Worm (Caenorhabditis elegans) whole organism, early embryonic: Measurements from ENCODE around the gene rfk-1.

Experiments used
- B0310.2 ChIP-seq: sonication (generic microtip); optimal IDR thresholded peaks from 2 replicates; lab custom pipeline; 2016; ENCODE audit warnings: mild to moderate bottlenecking, missing genetic modification characterization, missing compliant biosample characterization
- F13C5.2 ChIP-seq: sonication (generic microtip); optimal IDR thresholded peaks from 2 replicates; lab custom pipeline; 2017; ENCODE audit warnings: mild to moderate bottlenecking, missing genetic modification characterization, inconsistent platforms, missing compliant biosample characterization
- aly-1 ChIP-seq: sonication (generic microtip); optimal IDR thresholded peaks from 2 replicates; lab custom pipeline; 2016; ENCODE audit warnings: missing genetic modification characterization, missing compliant biosample characterization
- ama-1 ChIP-seq: fragments of 150-350 bp; optimal IDR thresholded peaks from 2 replicates; lab custom pipeline; 2014
- ceh-13 ChIP-seq: fragments of 200-800 bp; sonication (Bioruptor generic); optimal IDR thresholded peaks from 2 replicates; lab custom pipeline; 2018; ENCODE audit warnings: mild to moderate bottlenecking, missing genetic modification characterization, missing compliant biosample characterization
- ceh-36 ChIP-seq: sonication (generic microtip); optimal IDR thresholded peaks from 2 replicates; lab custom pipeline; 2016; ENCODE audit warnings: missing genetic modification characterization, inconsistent platforms, missing compliant biosample characterization
- ets-7 ChIP-seq: sonication (generic microtip); optimal IDR thresholded peaks from 2 replicates; lab custom pipeline; 2016; ENCODE audit warnings: missing genotype, missing genetic modification characterization, missing compliant biosample characterization
- flt-1 ChIP-seq: fragments of 200-800 bp; sonication (Bioruptor generic); IDR thresholded peaks from 2 replicates; pipeline ENCODE4 v1.3.6; 2022; ENCODE audit warnings: missing genetic modification characterization, missing compliant biosample characterization
- hmbx-1 ChIP-seq: sonication (generic microtip); optimal IDR thresholded peaks from 2 replicates; lab custom pipeline; 2016; ENCODE audit warnings: mild to moderate bottlenecking, missing genetic modification characterization, missing compliant biosample characterization
- hmg-4 ChIP-seq: fragments of 200-800 bp; sonication (Bioruptor generic); optimal IDR thresholded peaks from 2 replicates; lab custom pipeline; 2018; ENCODE audit warnings: mild to moderate bottlenecking, missing genetic modification characterization, missing compliant biosample characterization
- hnd-1 ChIP-seq: sonication (generic microtip); optimal IDR thresholded peaks from 2 replicates; lab custom pipeline; 2016; ENCODE audit warnings: missing genetic modification characterization, missing compliant biosample characterization
- pes-1 ChIP-seq: fragments of 200-800 bp; sonication (Bioruptor generic); IDR thresholded peaks from 2 replicates; pipeline ENCODE4 v1.3.6; 2022; ENCODE audit warnings: missing genetic modification reagents, missing genetic modification characterization, missing compliant biosample characterization
- scrt-1 ChIP-seq: fragments of 200-800 bp; sonication (Bioruptor generic); IDR thresholded peaks from 2 replicates; pipeline ENCODE4 v1.3.6; 2022; ENCODE audit warnings: missing genetic modification characterization, missing compliant biosample characterization
- sea-1 ChIP-seq: fragments of 200-800 bp; sonication (Bioruptor generic); conservative IDR thresholded peaks from 2 replicates; pipeline ENCODE4 v1.3.6; 2022; ENCODE audit warnings: missing genetic modification characterization, missing compliant biosample characterization
- tbx-11 ChIP-seq: fragments of 200-800 bp; sonication (Bioruptor generic); IDR thresholded peaks from 2 replicates; pipeline ENCODE4 v1.3.6; 2022; ENCODE audit warnings: missing genetic modification characterization, missing compliant biosample characterization
- tbx-37 ChIP-seq: fragments of 200-800 bp; sonication (Bioruptor generic); conservative IDR thresholded peaks from 2 replicates; pipeline ENCODE4 v1.3.6; 2022; ENCODE audit warnings: missing genetic modification reagents, missing genetic modification characterization, missing compliant biosample characterization
- tra-4 ChIP-seq: sonication (generic microtip); optimal IDR thresholded peaks from 2 replicates; lab custom pipeline; 2017; ENCODE audit warnings: missing genetic modification characterization, missing compliant biosample characterization

Gene rfk-1

ce11 chrIV:10391827-10392226, 17.4 kb downstream of the rfk-1 start, which contains the start of gene spe-26:
spe-26 (minus strand) TSS chrIV:10391927.
- TF ChIP-seq pes-1 (GFP tag; lab: Robert Waterston, UW) (no peak), ama-1 (no peak), B0310.2 (tag; lab: Kevin White, UChicago) (no peak), sea-1 (GFP tag; lab: Robert Waterston, UW) (no peak)

ce11 chrIV:10388263-10388662, 21.0 kb downstream of the rfk-1 start, which contains the start of gene R10H10.3:
R10H10.3 (plus strand) TSS chrIV:10388505.
- TF ChIP-seq ceh-36 (tag; lab: Kevin White, UChicago) = no peak
- TF ChIP-seq hmg-4 (GFP tag; lab: Kevin White, UChicago) = no peak
- no peak for TF ChIP-seq pes-1 (GFP tag; lab: Robert Waterston, UW)

ce11 chrIV:10387113-10387512, 22.2 kb downstream of the rfk-1 start, which contains the start of gene nfu-1:
nfu-1 (plus strand) TSS chrIV:10387413.
- TF ChIP-seq ceh-13 (GFP tag; lab: Kevin White, UChicago) (no peak), hmg-4 (GFP tag; lab: Kevin White, UChicago) (no peak), aly-1 (tag; lab: Kevin White, UChicago) (no peak), hnd-1 (no peak)

ce11 chrIV:10382894-10383293, 26.4 kb downstream of the rfk-1 start:
- no peak for TF ChIP-seq tbx-11
- TF ChIP-seq tbx-37 (GFP tag; lab: Robert Waterston, UW) = no peak
- TF ChIP-seq aly-1 (tag; lab: Kevin White, UChicago) = no peak
- TF ChIP-seq pes-1 (GFP tag; lab: Robert Waterston, UW) = no peak
- TF ChIP-seq ceh-36 (tag; lab: Kevin White, UChicago) = no peak
- TF ChIP-seq hnd-1 = no peak
- TF ChIP-seq hmg-4 (GFP tag; lab: Kevin White, UChicago) = no peak
- no peak for TF ChIP-seq scrt-1
- TF ChIP-seq tra-4 = no peak
- no peak for TF ChIP-seq ceh-13 (GFP tag; lab: Kevin White, UChicago)
- TF ChIP-seq sea-1 (GFP tag; lab: Robert Waterston, UW) = no peak
- no peak for TF ChIP-seq ama-1
- TF ChIP-seq F13C5.2 = no peak
- no peak for TF ChIP-seq B0310.2 (tag; lab: Kevin White, UChicago)
- TF ChIP-seq hmbx-1 = no peak
- no peak for TF ChIP-seq flt-1 (GFP tag; lab: Robert Waterston, UW)
- TF ChIP-seq ets-7 (tag; lab: Kevin White, UChicago) = no peak

ce11 chrIV:10381035-10381434, 28.2 kb downstream of the rfk-1 start:
- TF ChIP-seq ets-7 (tag; lab: Kevin White, UChicago) = no peak
- no peak for TF ChIP-seq ceh-36 (tag; lab: Kevin White, UChicago)
- no peak for TF ChIP-seq aly-1 (tag; lab: Kevin White, UChicago)
- TF ChIP-seq F13C5.2 = no peak
- no peak for TF ChIP-seq tra-4
- no peak for TF ChIP-seq hnd-1
- TF ChIP-seq B0310.2 (tag; lab: Kevin White, UChicago) = no peak
- no peak for TF ChIP-seq flt-1 (GFP tag; lab: Robert Waterston, UW)
- no peak for TF ChIP-seq sea-1 (GFP tag; lab: Robert Waterston, UW)
- no peak for TF ChIP-seq hmg-4 (GFP tag; lab: Kevin White, UChicago)
- no peak for TF ChIP-seq pes-1 (GFP tag; lab: Robert Waterston, UW)

DNA sequence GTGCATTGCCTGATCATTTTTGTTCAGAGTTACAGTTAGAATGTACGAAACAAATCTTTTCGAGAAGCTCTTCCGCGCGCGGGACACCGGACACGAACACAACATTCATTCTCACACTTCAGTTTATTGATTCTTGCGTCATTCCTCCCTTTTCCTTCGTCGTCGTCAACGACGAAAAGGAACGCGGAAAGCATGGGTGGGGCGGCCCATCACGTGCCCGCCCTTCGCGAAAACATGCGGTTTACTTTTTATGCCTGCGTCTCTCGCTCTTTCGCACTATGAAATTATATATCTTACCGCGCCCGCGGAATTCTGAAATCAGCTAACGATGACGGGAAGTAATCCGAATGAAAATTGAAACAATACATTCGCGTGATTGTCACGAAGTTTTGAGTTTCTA, 28.7 kb downstream of the rfk-1 start:
- TF ChIP-seq ceh-36 (tag; lab: Kevin White, UChicago) = no peak
- TF ChIP-seq hmg-4 (GFP tag; lab: Kevin White, UChicago) = peak; percentile 37
- peak; percentile 4 for TF ChIP-seq F13C5.2

DNA sequence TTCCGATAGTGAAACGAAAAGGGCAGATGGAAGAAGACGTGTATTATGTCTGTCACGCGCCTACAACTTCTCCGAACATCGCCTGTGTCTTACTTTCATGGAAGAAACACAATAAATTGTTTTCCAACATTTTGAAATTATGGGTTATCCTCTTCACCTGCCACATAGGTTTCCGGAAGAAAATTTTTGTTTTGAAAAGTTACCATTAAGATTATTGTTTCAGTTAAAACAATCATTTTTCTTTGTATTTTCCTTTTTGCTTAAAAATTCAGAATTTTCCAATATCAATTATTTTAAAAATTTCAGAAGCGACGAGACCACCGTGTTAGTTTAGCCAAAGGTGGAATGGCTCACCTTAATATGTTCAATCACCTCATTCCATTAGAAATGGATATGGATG, 34.7 kb downstream of the rfk-1 start, which contains the start of gene mask-1:
Gene mask-1 (plus strand): TSS at position 301 of the 400 bp plus-strand sequence.
- TF ChIP-seq ceh-36 (tag; lab: Kevin White, UChicago) (no peak), hmg-4 (GFP tag; lab: Kevin White, UChicago) (no peak), ceh-13 (GFP tag; lab: Kevin White, UChicago) (no peak), scrt-1 (no peak), hmbx-1 (no peak)

DNA sequence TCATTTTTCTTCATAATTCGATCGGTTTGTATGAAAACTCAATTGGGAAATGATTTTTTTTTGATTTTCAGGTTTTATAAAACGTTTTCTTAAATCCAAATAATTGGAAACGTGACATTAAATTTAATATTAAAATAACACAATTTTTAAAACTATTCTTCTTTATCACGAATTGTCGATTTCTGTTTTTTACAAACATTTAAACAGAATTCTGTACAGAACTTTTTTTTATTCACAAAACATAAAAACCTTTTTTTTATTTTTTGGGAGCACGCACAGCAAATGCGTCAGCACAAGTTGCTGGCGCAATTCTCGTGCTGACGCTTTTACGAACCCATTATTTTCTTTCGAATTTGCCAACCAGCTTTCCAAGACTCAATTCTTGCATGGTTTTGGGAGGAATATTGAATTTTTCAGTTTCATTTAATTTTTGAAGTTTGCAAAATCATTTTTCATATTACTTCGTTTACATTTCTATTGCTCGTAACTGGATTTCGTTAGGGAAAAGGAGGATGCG, 35.4 kb downstream of the rfk-1 start, which contains the start of gene mpz-5:
Gene mpz-5 (minus strand): TSS at position 51 of the 517 bp plus-strand sequence.
- TF ChIP-seq hmbx-1 (no peak), hmg-4 (GFP tag; lab: Kevin White, UChicago) (peak; percentile 26), F13C5.2 (peak; percentile 65), ceh-36 (tag; lab: Kevin White, UChicago) (peak; percentile 13), B0310.2 (tag; lab: Kevin White, UChicago) (no peak), scrt-1 (no peak), tra-4 (no peak)

ce11 chrIV:10368326-10368725, 41.0 kb downstream of the rfk-1 start, which contains the start of gene iars-1:
iars-1 (plus strand) TSS chrIV:10368601.
- TF ChIP-seq tbx-37 (GFP tag; lab: Robert Waterston, UW) = no peak
- TF ChIP-seq sea-1 (GFP tag; lab: Robert Waterston, UW) = no peak
- TF ChIP-seq aly-1 (tag; lab: Kevin White, UChicago) = no peak
- no peak for TF ChIP-seq hmg-4 (GFP tag; lab: Kevin White, UChicago)
- TF ChIP-seq tra-4 = no peak
- no peak for TF ChIP-seq flt-1 (GFP tag; lab: Robert Waterston, UW)
- TF ChIP-seq tbx-11 = no peak
- no peak for TF ChIP-seq pes-1 (GFP tag; lab: Robert Waterston, UW)
- no peak for TF ChIP-seq scrt-1
- TF ChIP-seq hmbx-1 = no peak
- TF ChIP-seq ceh-36 (tag; lab: Kevin White, UChicago) = no peak
- no peak for TF ChIP-seq ceh-13 (GFP tag; lab: Kevin White, UChicago)
- TF ChIP-seq ets-7 (tag; lab: Kevin White, UChicago) = no peak
